Worm (Caenorhabditis elegans): ENCODE measurements around the gene ZK856.11.

ce11 chrV:10185719-10186118, 19.0 kb downstream of the ZK856.11 start, which contains the start of gene ZK856.18:
- no peak for TF ChIP-seq fos-1 (tag; optimal IDR thresholded peaks at IDR 0.05)
- TF ChIP-seq nhr-11 (tag; optimal IDR thresholded peaks at IDR 0.05), result no peak
- TF ChIP-seq nhr-67 (tag; optimal IDR thresholded peaks at IDR 0.05), result no peak
- no peak for TF ChIP-seq pha-4 (tag; optimal IDR thresholded peaks at IDR 0.05)
- no peak for TF ChIP-seq skn-1 (tag; optimal IDR thresholded peaks at IDR 0.05)
- no peak for TF ChIP-seq ama-1 (optimal IDR thresholded peaks at IDR 0.05)
- no peak for TF ChIP-seq R02D3.7 (tag; optimal IDR thresholded peaks at IDR 0.05)
- TF ChIP-seq ztf-11 (tag; optimal IDR thresholded peaks at IDR 0.05), result no peak
- no peak for TF ChIP-seq aly-2 (tag; optimal IDR thresholded peaks at IDR 0.05)
- no peak for TF ChIP-seq zag-1 (tag; optimal IDR thresholded peaks at IDR 0.05)
- no peak for TF ChIP-seq nhr-28 (tag; optimal IDR thresholded peaks at IDR 0.05)
